Worm (Caenorhabditis elegans) whole organism, L1 larva: ENCODE measurements around the gene enu-3.2.

Experiments
- F16B12.6 ChIP-seq: fragments of 150-350 bp; optimal IDR thresholded peaks from 2 replicates; lab custom pipeline; 2014; ENCODE audit warnings: missing biosample characterization, missing genetic modification characterization
- ceh-8 ChIP-seq: fragments of 200-800 bp; sonication (Bioruptor generic); optimal IDR thresholded peaks from 2 replicates; lab custom pipeline; 2018; ENCODE audit warnings: mild to moderate bottlenecking, missing genetic modification characterization, moderate library complexity, missing compliant biosample characterization
- lin-15B ChIP-seq: fragments of 150-350 bp; sonication (generic microtip); optimal IDR thresholded peaks from 3 replicates; lab custom pipeline; 2014; ENCODE audit warnings: missing biosample characterization, missing genetic modification characterization
- nhr-90 ChIP-seq: sonication (generic microtip); optimal IDR thresholded peaks from 2 replicates; lab custom pipeline; 2016; ENCODE audit warnings: mild to moderate bottlenecking, missing genetic modification characterization, missing compliant biosample characterization; ENCODE audit not compliant: poor library complexity
- unc-98 ChIP-seq: fragments of 200-800 bp; sonication (Bioruptor generic); IDR thresholded peaks from 2 replicates; pipeline ENCODE4 v1.3.6; 2022; ENCODE audit warnings: missing genetic modification characterization, missing compliant biosample characterization

- TF ChIP-seq F16B12.6 (tag; lab: Kevin White, UChicago) (no peak), unc-98 (GFP tag; lab: Robert Waterston, UW) (no peak), ceh-8 (GFP tag; lab: Kevin White, UChicago) (no peak), lin-15B (no peak), nhr-90 (tag; lab: Kevin White, UChicago) (no peak)
Measured at ce11 chrIII:4808089-4808488, 23.1 kb upstream of the enu-3.2 start.
